Fruit fly (Drosophila melanogaster): ENCODE results near the gene DIP-epsilon.

The DIP-epsilon gene

DNA sequence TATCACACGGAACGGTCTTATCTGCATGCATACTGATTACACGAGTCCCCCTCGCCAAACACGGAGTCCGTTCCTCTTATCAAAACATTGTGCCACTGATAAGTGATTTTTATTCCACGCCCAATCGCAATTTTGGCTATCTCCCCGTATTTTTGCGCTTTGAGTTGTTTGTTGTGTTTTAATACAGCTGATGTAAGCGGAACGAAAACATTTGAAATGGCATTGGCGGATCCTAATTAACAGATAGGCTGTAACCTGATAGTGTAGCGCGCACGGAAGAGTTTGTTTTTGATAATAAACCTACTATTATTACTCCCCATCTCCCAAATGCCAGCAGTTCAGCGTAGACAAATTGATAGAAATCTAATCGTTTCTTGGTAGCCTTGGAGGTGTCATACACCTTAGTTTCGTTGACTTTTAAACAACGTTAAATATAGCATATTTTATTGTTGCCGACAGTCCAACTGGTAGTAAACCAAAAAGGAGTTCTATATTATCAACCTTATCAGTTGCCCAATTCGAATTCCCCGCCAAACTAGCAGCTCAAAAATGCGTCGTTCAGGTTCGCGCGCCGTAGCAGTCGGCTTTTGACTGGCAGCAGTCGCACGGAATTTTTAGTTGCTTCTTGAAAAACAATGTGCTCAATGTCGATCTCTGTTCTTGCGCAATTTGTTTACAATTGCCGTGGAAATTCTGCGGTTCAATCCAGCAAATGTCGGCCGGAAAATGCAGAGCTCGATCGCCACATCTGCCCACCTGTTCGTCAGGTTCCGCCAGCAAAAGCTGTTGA lies 67.8 kb downstream of the DIP-epsilon start (continued):
- TF ChIP-seq CG16779 (GFP tag; IDR thresholded peaks at IDR 0.05) (0 out of 2 replicates have a peak, but pooled peaks have one; percentile 31), croc (GFP tag; conservative IDR thresholded peaks at IDR 0.05) (no peak), CG17802 (tag; optimal IDR thresholded peaks at IDR 0.05) (no peak), sob (GFP tag; IDR thresholded peaks at IDR 0.05) (peak; percentile 56; the same call in 1 of the 2 replicates), CG6854 (GFP tag; optimal IDR thresholded peaks at IDR 0.05) (no peak), CG3838 (GFP tag; optimal IDR thresholded peaks at IDR 0.05) (no peak), CG4820 (GFP tag; optimal IDR thresholded peaks at IDR 0.05) (no peak), hkb (optimal IDR thresholded peaks at IDR 0.05) (no peak), hkb (GFP tag; IDR thresholded peaks at IDR 0.05) (no peak), HmgD (GFP tag; optimal IDR thresholded peaks at IDR 0.05) (peak; percentile 39), Neu2 (GFP tag; optimal IDR thresholded peaks at IDR 0.05; ENCODE audit: borderline replicate concordance) (peak; percentile 27), gsb (GFP tag; IDR thresholded peaks at IDR 0.05) (no peak), CG8290 (GFP tag; optimal IDR thresholded peaks at IDR 0.05) (no peak), CG8290 (tag; optimal IDR thresholded peaks at IDR 0.05) (peak in 1 of 2 experiments; percentile 56), Six4 (GFP tag; optimal IDR thresholded peaks at IDR 0.05) (no peak), scrt (GFP tag; optimal IDR thresholded peaks at IDR 0.05) (no peak), CG33213 (GFP tag; optimal IDR thresholded peaks at IDR 0.05) (peak; percentile 16), br (optimal IDR thresholded peaks at IDR 0.05) (no peak), rib (GFP tag; IDR thresholded peaks at IDR 0.05) (peak; percentile 68), Usf (GFP tag; optimal IDR thresholded peaks at IDR 0.05) (no peak), eyg (GFP tag; optimal IDR thresholded peaks at IDR 0.05) (no peak), CG14014 (GFP tag; IDR thresholded peaks at IDR 0.05) (no peak), YL-1 (GFP tag; optimal IDR thresholded peaks at IDR 0.05) (peak; percentile 56), HmgZ (tag; optimal IDR thresholded peaks at IDR 0.05) (peak; percentile 74), pan (optimal IDR thresholded peaks at IDR 0.05) (no peak), pan (GFP tag; optimal IDR thresholded peaks at IDR 0.05 in 1 of 2, IDR thresholded peaks at IDR 0.05 in 1 of 2) (no peak), CG9609 (GFP tag; optimal IDR thresholded peaks at IDR 0.05) (no peak), CG3847 (GFP tag; IDR thresholded peaks at IDR 0.05) (peak; percentile 44), maf-S (GFP tag; optimal IDR thresholded peaks at IDR 0.05) (no peak), CG9817 (tag; optimal IDR thresholded peaks at IDR 0.05) (no peak), CG15514 (GFP tag; optimal IDR thresholded peaks at IDR 0.05) (peak; percentile 97), CG15011 (GFP tag; optimal IDR thresholded peaks at IDR 0.05) (no peak), sqz (GFP tag; optimal IDR thresholded peaks at IDR 0.05) (no peak), CG1647 (GFP tag; optimal IDR thresholded peaks at IDR 0.05) (peak; percentile 3), CG3995 (GFP tag; optimal IDR thresholded peaks at IDR 0.05) (no peak), CG15601 (tag; optimal IDR thresholded peaks at IDR 0.05) (peak; percentile 80), insv (GFP tag; optimal IDR thresholded peaks at IDR 0.05) (no peak), her (GFP tag; optimal IDR thresholded peaks at IDR 0.05) (peak; percentile 100), CG10209 (GFP tag; optimal IDR thresholded peaks at IDR 0.05) (no peak), CG1233 (GFP tag; optimal IDR thresholded peaks at IDR 0.05) (no peak), H15 (GFP tag; IDR thresholded peaks at IDR 0.05) (no peak), Dref (GFP tag; IDR thresholded peaks at IDR 0.05) (peak; percentile 44), Spps (tag; optimal IDR thresholded peaks at IDR 0.05) (no peak), Max (GFP tag; optimal IDR thresholded peaks at IDR 0.05) (peak; percentile 73), Trl (optimal IDR thresholded peaks at IDR 0.05) (no peak), Trl (GFP tag; optimal IDR thresholded peaks at IDR 0.05) (no peak), CG2116 (GFP tag; optimal IDR thresholded peaks at IDR 0.05) (peak; percentile 49), Hand (GFP tag; optimal IDR thresholded peaks at IDR 0.05) (no peak), Atf6 (GFP tag; IDR thresholded peaks at IDR 0.05) (no peak), Deaf1 (tag; optimal IDR thresholded peaks at IDR 0.05) (no peak), Nf-YC (tag; optimal IDR thresholded peaks at IDR 0.05) (peak; percentile 26), CoRest (tag; optimal IDR thresholded peaks at IDR 0.05) (peak; percentile 34)
